Fruit fly (Drosophila melanogaster): ENCODE data around the gene kud.

kud gene

dm6 chr3L:16853533-16854386, 9.0 kb upstream of the kud start, which contains the start of gene sina:
Gene sina (plus strand): TSS chr3L:16853751.
- TF ChIP-seq CG1621 (tag; optimal IDR thresholded peaks at IDR 0.05) (no peak), vri (GFP tag; optimal IDR thresholded peaks at IDR 0.05) (no peak), Lpt (GFP tag; optimal IDR thresholded peaks at IDR 0.05) (no peak), CG32006 (GFP tag; optimal IDR thresholded peaks at IDR 0.05) (peak; percentile 0), CG11762 (GFP tag; optimal IDR thresholded peaks at IDR 0.05; ENCODE audit: insufficient read depth) (no peak), fd85E (GFP tag; optimal IDR thresholded peaks at IDR 0.05) (no peak), Ets96B (tag; optimal IDR thresholded peaks at IDR 0.05) (no peak), CG6276 (GFP tag; optimal IDR thresholded peaks at IDR 0.05) (peak; percentile 34), Gug (GFP tag; IDR thresholded peaks at IDR 0.05) (no peak), CG7368 (GFP tag; optimal IDR thresholded peaks at IDR 0.05) (no peak), Met (GFP tag; optimal IDR thresholded peaks at IDR 0.05) (no peak), achi (GFP tag; optimal IDR thresholded peaks at IDR 0.05) (no peak), ss (GFP tag; optimal IDR thresholded peaks at IDR 0.05) (no peak), CG15336 (GFP tag; IDR thresholded peaks at IDR 0.05) (no peak; the same call in 1 of the 2 replicates), CG8119 (GFP tag; IDR thresholded peaks at IDR 0.05) (0 out of 3 replicates have a peak, but pooled peaks have one; percentile 11), CG3919 (GFP tag; optimal IDR thresholded peaks at IDR 0.05) (no peak), dac (GFP tag; optimal IDR thresholded peaks at IDR 0.05) (no peak), lz (GFP tag; optimal IDR thresholded peaks at IDR 0.05) (no peak), CG34406 (GFP tag; optimal IDR thresholded peaks at IDR 0.05) (no peak), CG4318 (GFP tag; optimal IDR thresholded peaks at IDR 0.05) (no peak), dsx (GFP tag; optimal IDR thresholded peaks at IDR 0.05; ENCODE audit: poor library complexity, severe bottlenecking) (no peak), Ets21C (GFP tag; optimal IDR thresholded peaks at IDR 0.05) (no peak), CG3032 (tag; optimal IDR thresholded peaks at IDR 0.05) (peak; percentile 8), CG31627 (GFP tag; optimal IDR thresholded peaks at IDR 0.05) (peak; percentile 2), cyc (GFP tag; optimal IDR thresholded peaks at IDR 0.05) (no peak), Hr4 (GFP tag; optimal IDR thresholded peaks at IDR 0.05) (peak; percentile 18), CG6792 (GFP tag; optimal IDR thresholded peaks at IDR 0.05) (no peak), Eip93F (GFP tag; optimal IDR thresholded peaks at IDR 0.05) (peak; percentile 4), net (GFP tag; optimal IDR thresholded peaks at IDR 0.05) (peak; percentile 16), OdsH (GFP tag; optimal IDR thresholded peaks at IDR 0.05) (no peak), CG6163 (GFP tag; IDR thresholded peaks at IDR 0.05) (no peak), pdm3 (GFP tag; optimal IDR thresholded peaks at IDR 0.05) (no peak), Hr38 (GFP tag; optimal IDR thresholded peaks at IDR 0.05) (no peak), Sox14 (GFP tag; optimal IDR thresholded peaks at IDR 0.05) (no peak), salr (GFP tag; optimal IDR thresholded peaks at IDR 0.05) (no peak), Sox15 (GFP tag; optimal IDR thresholded peaks at IDR 0.05) (no peak), fkh (GFP tag; optimal IDR thresholded peaks at IDR 0.05) (no peak), topi (GFP tag; optimal IDR thresholded peaks at IDR 0.05) (no peak), CG10669 (GFP tag; optimal IDR thresholded peaks at IDR 0.05) (no peak), Sox102F (GFP tag; optimal IDR thresholded peaks at IDR 0.05) (no peak), Hr39 (GFP tag; optimal IDR thresholded peaks at IDR 0.05) (no peak), eg (GFP tag; IDR thresholded peaks at IDR 0.05) (0 out of 3 replicates have a peak, but pooled peaks have one; percentile 20), Eip75B (GFP tag; optimal IDR thresholded peaks at IDR 0.05) (no peak), CG6854 (GFP tag; optimal IDR thresholded peaks at IDR 0.05) (no peak), CG9139 (GFP tag; optimal IDR thresholded peaks at IDR 0.05) (no peak), spab (GFP tag; optimal IDR thresholded peaks at IDR 0.05) (no peak), esn (GFP tag; optimal IDR thresholded peaks at IDR 0.05) (peak; percentile 4), CG10631 (GFP tag; optimal IDR thresholded peaks at IDR 0.05) (no peak), fd59A (GFP tag; optimal IDR thresholded peaks at IDR 0.05) (no peak), CG6808 (GFP tag; optimal IDR thresholded peaks at IDR 0.05) (no peak)
